Fruit fly (Drosophila melanogaster) whole organism, pupa: ENCODE measurements around the gene CG13896.

Experiments
- CG14655 ChIP-seq: fragments of 200-800 bp; sonication (Bioruptor generic); optimal IDR thresholded peaks from 3 replicates; lab custom pipeline; 2017; ENCODE audit warnings: mild to moderate bottlenecking, missing biosample characterization, missing genetic modification reagents, missing genetic modification characterization
- CG17806 ChIP-seq: fragments of 200-800 bp; sonication (Bioruptor generic); optimal IDR thresholded peaks from 2 replicates; lab custom pipeline; 2018; ENCODE audit warnings: missing biosample characterization, mild to moderate bottlenecking, missing genetic modification characterization, moderate library complexity
- CG8301 ChIP-seq: fragments of 200-800 bp; sonication (Bioruptor generic); optimal IDR thresholded peaks from 2 replicates; lab custom pipeline; 2018; ENCODE audit warnings: missing biosample characterization, mild to moderate bottlenecking, missing genetic modification characterization
- Pif1B ChIP-seq: fragments of 200-800 bp; sonication (Bioruptor generic); optimal IDR thresholded peaks from 3 replicates; lab custom pipeline; 2016; ENCODE audit warnings: missing biosample characterization, missing genetic modification characterization

dm6 chr3L:727874-728273, 16.2 kb upstream of the CG13896 start:
- TF ChIP-seq CG17806 (tag; lab: Kevin White, UChicago) (peak; percentile 64), CG14655 (no peak), Pif1B (GFP tag; lab: Kevin White, UChicago) (peak; percentile 40), CG8301 (tag; lab: Kevin White, UChicago) (no peak)
